Worm (Caenorhabditis elegans) whole organism, L4/young adult: ENCODE results near the gene srg-13.

Experiments used
- W03F9.2 ChIP-seq: fragments of 150-350 bp; optimal IDR thresholded peaks from 2 replicates; lab custom pipeline; 2014; ENCODE audit warnings: missing biosample characterization, missing genetic modification characterization
- dao-5 ChIP-seq: sonication (generic microtip); optimal IDR thresholded peaks from 2 replicates; lab custom pipeline; 2016; ENCODE audit warnings: missing genotype, missing genetic modification characterization, moderate library complexity, missing compliant biosample characterization

DNA sequence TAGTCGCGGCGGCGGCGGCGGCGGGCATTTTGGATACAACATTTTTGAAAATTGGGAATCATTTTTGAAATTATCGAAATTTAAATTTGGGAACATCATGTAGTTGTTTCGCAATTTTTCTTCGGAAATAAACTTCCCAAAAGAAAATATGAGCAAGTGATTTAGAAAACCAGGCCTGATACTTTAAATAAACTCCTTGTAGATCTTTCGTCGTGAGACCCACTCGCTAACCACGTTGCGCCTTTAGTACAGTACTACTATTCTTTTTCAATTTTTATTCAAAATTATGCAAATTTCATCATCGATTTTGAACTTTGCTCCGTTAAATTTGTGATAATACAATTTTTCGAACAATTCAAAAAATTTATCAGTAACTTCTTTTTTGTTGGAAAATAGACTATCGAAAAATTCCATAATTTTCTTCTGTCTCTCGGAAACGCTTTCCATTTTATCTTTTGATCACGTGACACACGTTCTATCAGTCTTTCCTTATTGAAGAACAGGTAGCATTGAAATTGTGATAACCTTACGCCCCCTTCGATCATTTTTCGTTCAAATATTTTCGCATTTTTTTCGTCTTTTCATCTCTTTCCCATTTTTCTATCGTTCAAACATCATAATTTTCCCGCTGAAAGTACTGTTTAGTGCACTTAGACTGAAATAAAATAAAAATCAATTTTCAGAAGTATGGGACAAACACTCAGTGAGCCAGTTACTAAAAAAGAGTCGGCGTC lies 22.1 kb upstream of the srg-13 start, which contains the start of gene ppm-2:
- no peak for TF ChIP-seq dao-5
- TF ChIP-seq W03F9.2 (tag; lab: Kevin White, UChicago), result no peak
